Fruit fly (Drosophila melanogaster): ENCODE results near the gene CG31093.

- TF ChIP-seq Dll (optimal IDR thresholded peaks at IDR 0.05) (no peak), CG8478 (optimal IDR thresholded peaks at IDR 0.05) (no peak)
These were observed 39.3 kb upstream of the CG31093 start, which contains the start of gene Mst57Dc for dm6 chr3R:25829598-25829997.

Measured in whole organism.